Fruit fly (Drosophila melanogaster): ENCODE results near the gene CG15362.

Gene CG15362

dm6 chr2L:2008114-2008513, 27.1 kb downstream of the CG15362 start, which contains the start of gene Nplp4:
Gene Nplp4 (plus strand): TSS chr2L:2008414.
- TF ChIP-seq CG8159 (tag; optimal IDR thresholded peaks at IDR 0.05) (no peak), CG12605 (GFP tag; IDR thresholded peaks at IDR 0.05) (no peak), CG15710 (tag; optimal IDR thresholded peaks at IDR 0.05) (no peak), CG9948 (tag; optimal IDR thresholded peaks at IDR 0.05) (no peak), EcR (GFP tag; optimal IDR thresholded peaks at IDR 0.05) (no peak), fd96Ca (GFP tag; IDR thresholded peaks at IDR 0.05) (no peak), CG10348 (GFP tag; IDR thresholded peaks at IDR 0.05) (no peak), CG14655 (GFP tag; optimal IDR thresholded peaks at IDR 0.05) (no peak), rn (GFP tag; IDR thresholded peaks at IDR 0.05) (no peak), Snoo (tag; optimal IDR thresholded peaks at IDR 0.05) (no peak), Pif1A (GFP tag; optimal IDR thresholded peaks at IDR 0.05) (no peak), gl (tag; optimal IDR thresholded peaks at IDR 0.05) (no peak), D1 (tag; optimal IDR thresholded peaks at IDR 0.05) (no peak), CG17806 (tag; optimal IDR thresholded peaks at IDR 0.05) (no peak), CG8301 (tag; optimal IDR thresholded peaks at IDR 0.05) (no peak), CG4496 (GFP tag; IDR thresholded peaks at IDR 0.05) (no peak), CG13204 (GFP tag; optimal IDR thresholded peaks at IDR 0.05) (no peak)

- TF ChIP-seq CG10348 (GFP tag; IDR thresholded peaks at IDR 0.05) = no peak
- peak; percentile 9 for TF ChIP-seq D1 (tag; optimal IDR thresholded peaks at IDR 0.05)
- no peak for TF ChIP-seq CG8301 (tag; optimal IDR thresholded peaks at IDR 0.05)
Observed at dm6 chr2L:2008980-2009954, 28.3 kb downstream of the CG15362 start, which contains the start of gene CG4238. Gene CG4238 (plus strand): TSS chr2L:2009859.

- no peak for TF ChIP-seq CG32121 (GFP tag; IDR thresholded peaks at IDR 0.05)
Observed at dm6 chr2L:2010335-2011061, 29.5 kb downstream of the CG15362 start.

- no peak for TF ChIP-seq CG17806 (tag; optimal IDR thresholded peaks at IDR 0.05)
- no peak for TF ChIP-seq EcR (GFP tag; optimal IDR thresholded peaks at IDR 0.05)
- TF ChIP-seq gl (tag; optimal IDR thresholded peaks at IDR 0.05) = no peak
- TF ChIP-seq CG10348 (GFP tag; IDR thresholded peaks at IDR 0.05) = no peak
- no peak for TF ChIP-seq D1 (tag; optimal IDR thresholded peaks at IDR 0.05)
- TF ChIP-seq CG13204 (GFP tag; optimal IDR thresholded peaks at IDR 0.05) = no peak
- TF ChIP-seq fd96Ca (GFP tag; IDR thresholded peaks at IDR 0.05) = no peak
- TF ChIP-seq CG8159 (tag; optimal IDR thresholded peaks at IDR 0.05) = no peak
- TF ChIP-seq CG4496 (GFP tag; IDR thresholded peaks at IDR 0.05) = no peak
- TF ChIP-seq CG8301 (tag; optimal IDR thresholded peaks at IDR 0.05) = no peak
- TF ChIP-seq CG15710 (tag; optimal IDR thresholded peaks at IDR 0.05) = no peak
- TF ChIP-seq CG12605 (GFP tag; IDR thresholded peaks at IDR 0.05) = no peak
- TF ChIP-seq CG34367 (tag; optimal IDR thresholded peaks at IDR 0.05) = no peak
- no peak for TF ChIP-seq rn (GFP tag; IDR thresholded peaks at IDR 0.05)
- TF ChIP-seq CG32121 (GFP tag; IDR thresholded peaks at IDR 0.05) = no peak
- no peak for TF ChIP-seq Ets98B (GFP tag; IDR thresholded peaks at IDR 0.05)
- no peak for TF ChIP-seq Snoo (tag; optimal IDR thresholded peaks at IDR 0.05)
- no peak for TF ChIP-seq Pif1B (GFP tag; optimal IDR thresholded peaks at IDR 0.05)
- TF ChIP-seq CG14655 (GFP tag; optimal IDR thresholded peaks at IDR 0.05) = no peak
Observed at dm6 chr2L:2011430-2011829, 30.5 kb downstream of the CG15362 start.

dm6 chr2L:2013057-2013456, 32.1 kb downstream of the CG15362 start:
- TF ChIP-seq CG13204 (GFP tag; optimal IDR thresholded peaks at IDR 0.05) (no peak), fd96Ca (GFP tag; IDR thresholded peaks at IDR 0.05) (no peak), CG8301 (tag; optimal IDR thresholded peaks at IDR 0.05) (no peak), CG34367 (tag; optimal IDR thresholded peaks at IDR 0.05) (no peak), CG12605 (GFP tag; IDR thresholded peaks at IDR 0.05) (no peak), Snoo (tag; optimal IDR thresholded peaks at IDR 0.05) (no peak), CG32121 (GFP tag; IDR thresholded peaks at IDR 0.05) (no peak), CG10348 (GFP tag; IDR thresholded peaks at IDR 0.05) (no peak), CG4496 (GFP tag; IDR thresholded peaks at IDR 0.05) (no peak), EcR (GFP tag; optimal IDR thresholded peaks at IDR 0.05) (no peak), gl (tag; optimal IDR thresholded peaks at IDR 0.05) (no peak)

- TF ChIP-seq CG14655 (GFP tag; optimal IDR thresholded peaks at IDR 0.05) (no peak), CG15710 (tag; optimal IDR thresholded peaks at IDR 0.05) (peak; percentile 10), fd96Ca (GFP tag; IDR thresholded peaks at IDR 0.05) (no peak), CG8159 (tag; optimal IDR thresholded peaks at IDR 0.05) (peak; percentile 13), CG4496 (GFP tag; IDR thresholded peaks at IDR 0.05) (peak; percentile 41; the same call in 1 of the 3 replicates), gl (tag; optimal IDR thresholded peaks at IDR 0.05) (no peak)
Observed at dm6 chr2L:2013836-2014434, 33.0 kb downstream of the CG15362 start.

All from whole organism, pupa.